Worm (Caenorhabditis elegans): ENCODE measurements around the gene F58E2.4.

- TF ChIP-seq lsy-2 (tag; optimal IDR thresholded peaks at IDR 0.05) (no peak), zip-8 (tag; optimal IDR thresholded peaks at IDR 0.05) (no peak), drap-1 (GFP tag; optimal IDR thresholded peaks at IDR 0.05) (no peak), mep-1 (tag; optimal IDR thresholded peaks at IDR 0.05) (no peak), snpc-4 (tag; optimal IDR thresholded peaks at IDR 0.05) (no peak), nhr-12 (tag; optimal IDR thresholded peaks at IDR 0.05) (no peak), nhr-28 (tag; optimal IDR thresholded peaks at IDR 0.05) (no peak), unc-62 (GFP tag; optimal IDR thresholded peaks at IDR 0.05) (no peak)
Measured at ce11 chrIV:3452516-3452915, 10.7 kb upstream of the F58E2.4 start.

Measured in whole organism, mixed stage, embryonic.